Worm (Caenorhabditis elegans) whole organism, L3 larva: ENCODE results near the gene C16D9.9.

ENCODE experiments used
- R02D3.7 ChIP-seq: fragments of 150-350 bp; optimal IDR thresholded peaks from 2 replicates; lab custom pipeline; 2014; ENCODE audit warnings: missing biosample characterization, missing genetic modification characterization
- ZK546.5 ChIP-seq: sonication (generic microtip); optimal IDR thresholded peaks from 2 replicates; lab custom pipeline; 2017; ENCODE audit warnings: missing biosample characterization, missing genetic modification characterization
- ama-1 ChIP-seq: fragments of 150-350 bp; optimal IDR thresholded peaks from 2 replicates; lab custom pipeline; 2018
- ceh-28 ChIP-seq: fragments of 150-350 bp; optimal IDR thresholded peaks from 2 replicates; lab custom pipeline; 2014; ENCODE audit warnings: missing biosample characterization, missing genetic modification reagents, missing genetic modification characterization
- ceh-9 ChIP-seq: sonication (generic microtip); optimal IDR thresholded peaks from 2 replicates; lab custom pipeline; 2018; ENCODE audit warnings: missing biosample characterization, missing genetic modification characterization
- daf-12 ChIP-seq: fragments of 150-350 bp; optimal IDR thresholded peaks from 2 replicates; lab custom pipeline; 2014; ENCODE audit warnings: missing biosample characterization, missing genetic modification reagents, missing genetic modification characterization
- egl-5 ChIP-seq: fragments of 150-350 bp; optimal IDR thresholded peaks from 2 replicates; lab custom pipeline; 2017; ENCODE audit warnings: missing biosample characterization, missing genetic modification reagents, missing genetic modification characterization, inconsistent platforms
- elt-1 ChIP-seq: fragments of 150-350 bp; optimal IDR thresholded peaks from 2 replicates; lab custom pipeline; 2014; ENCODE audit warnings: missing biosample characterization, missing genetic modification characterization
- elt-2 ChIP-seq: sonication (generic microtip); optimal IDR thresholded peaks from 2 replicates; lab custom pipeline; 2016; ENCODE audit warnings: missing genetic modification reagents, mild to moderate bottlenecking, missing genetic modification characterization, missing compliant biosample characterization
- eor-1 ChIP-seq, 2 experiments: fragments of 150-350 bp; optimal IDR thresholded peaks; 2 replicates each; lab custom pipeline; 2014 to 2018; ENCODE audit warnings: missing biosample characterization in 2 of 2, missing genetic modification characterization in 2 of 2
- fkh-2 ChIP-seq: fragments of 150-350 bp; optimal IDR thresholded peaks from 2 replicates; lab custom pipeline; 2014; ENCODE audit warnings: missing biosample characterization, missing genetic modification reagents, missing genetic modification characterization
- fos-1 ChIP-seq: fragments of 150-350 bp; optimal IDR thresholded peaks from 2 replicates; lab custom pipeline; 2014; ENCODE audit warnings: missing biosample characterization, missing genetic modification characterization
- jun-1 ChIP-seq: fragments of 150-350 bp; optimal IDR thresholded peaks from 2 replicates; lab custom pipeline; 2014; ENCODE audit warnings: missing biosample characterization, missing genetic modification reagents, missing genetic modification characterization
- lin-15B ChIP-seq: fragments of 150-350 bp; optimal IDR thresholded peaks from 2 replicates; lab custom pipeline; 2014; ENCODE audit warnings: missing biosample characterization, missing genetic modification characterization
- lsy-12 ChIP-seq: sonication (generic microtip); optimal IDR thresholded peaks from 2 replicates; lab custom pipeline; 2016; ENCODE audit warnings: mild to moderate bottlenecking, missing genetic modification characterization, missing compliant biosample characterization
- mml-1 ChIP-seq: fragments of 150-350 bp; sonication (generic microtip); optimal IDR thresholded peaks from 3 replicates; lab custom pipeline; 2014; ENCODE audit warnings: missing biosample characterization, missing genetic modification characterization
- nfya-1 ChIP-seq: sonication (generic microtip); optimal IDR thresholded peaks from 2 replicates; lab custom pipeline; 2017; ENCODE audit warnings: missing genetic modification characterization, mild to moderate bottlenecking, missing compliant biosample characterization, antibody characterized with exemption, moderate library complexity; ENCODE audit not compliant: insufficient read depth
- nhr-12 ChIP-seq: fragments of 150-350 bp; optimal IDR thresholded peaks from 2 replicates; lab custom pipeline; 2014; ENCODE audit warnings: missing biosample characterization, missing genetic modification characterization
- nhr-23 ChIP-seq: fragments of 150-350 bp; optimal IDR thresholded peaks from 2 replicates; lab custom pipeline; 2014; ENCODE audit warnings: missing biosample characterization, missing genetic modification reagents, missing genetic modification characterization
- nhr-237 ChIP-seq: fragments of 150-350 bp; optimal IDR thresholded peaks from 2 replicates; lab custom pipeline; 2014; ENCODE audit warnings: missing biosample characterization, missing genetic modification characterization
- nhr-25 ChIP-seq: sonication (generic microtip); optimal IDR thresholded peaks from 2 replicates; lab custom pipeline; 2017; ENCODE audit warnings: missing biosample characterization, missing genetic modification characterization
- nhr-28 ChIP-seq: fragments of 150-350 bp; optimal IDR thresholded peaks from 2 replicates; lab custom pipeline; 2014; ENCODE audit warnings: missing biosample characterization, missing genetic modification characterization
- nhr-43 ChIP-seq: sonication (generic microtip); optimal IDR thresholded peaks from 2 replicates; lab custom pipeline; 2016; ENCODE audit warnings: mild to moderate bottlenecking, missing genetic modification characterization, missing compliant biosample characterization; ENCODE audit not compliant: poor library complexity, severe bottlenecking
- nhr-67 ChIP-seq: fragments of 150-350 bp; optimal IDR thresholded peaks from 2 replicates; lab custom pipeline; 2014; ENCODE audit warnings: missing biosample characterization, missing genetic modification characterization
- nhr-76 ChIP-seq: fragments of 150-350 bp; sonication (generic microtip); optimal IDR thresholded peaks from 5 replicates; lab custom pipeline; 2014; ENCODE audit warnings: missing biosample characterization, missing genetic modification characterization
- nhr-77 ChIP-seq: fragments of 150-350 bp; optimal IDR thresholded peaks from 2 replicates; lab custom pipeline; 2014; ENCODE audit warnings: missing biosample characterization, missing genetic modification characterization
- pha-4 ChIP-seq: fragments of 150-350 bp; optimal IDR thresholded peaks from 2 replicates; lab custom pipeline; 2014; ENCODE audit warnings: missing biosample characterization, missing genetic modification reagents, missing genetic modification characterization
- pqm-1 ChIP-seq: fragments of 150-350 bp; optimal IDR thresholded peaks from 2 replicates; lab custom pipeline; 2017; ENCODE audit warnings: missing biosample characterization, missing genetic modification characterization, inconsistent platforms
- sea-2 ChIP-seq: fragments of 150-350 bp; sonication (generic microtip); optimal IDR thresholded peaks from 4 replicates; lab custom pipeline; 2014; ENCODE audit warnings: missing biosample characterization, missing genetic modification reagents, missing genetic modification characterization
- skn-1 ChIP-seq: fragments of 150-350 bp; optimal IDR thresholded peaks from 2 replicates; lab custom pipeline; 2014; ENCODE audit warnings: missing biosample characterization, missing genetic modification characterization
- snpc-4 ChIP-seq: fragments of 150-350 bp; optimal IDR thresholded peaks from 2 replicates; lab custom pipeline; 2014; ENCODE audit warnings: missing biosample characterization, missing genetic modification characterization
- tbx-2 ChIP-seq: sonication (generic microtip); optimal IDR thresholded peaks from 2 replicates; lab custom pipeline; 2016; ENCODE audit warnings: mild to moderate bottlenecking, missing genetic modification characterization, missing compliant biosample characterization
- unc-39 ChIP-seq: sonication (generic microtip); optimal IDR thresholded peaks from 4 replicates; lab custom pipeline; 2017; ENCODE audit warnings: missing biosample characterization, missing genetic modification characterization
- unc-62 ChIP-seq: fragments of 150-350 bp; sonication (generic microtip); optimal IDR thresholded peaks from 4 replicates; lab custom pipeline; 2014; ENCODE audit warnings: missing biosample characterization, missing genetic modification reagents, missing genetic modification characterization
- zag-1 ChIP-seq: fragments of 150-350 bp; optimal IDR thresholded peaks from 2 replicates; lab custom pipeline; 2014; ENCODE audit warnings: missing biosample characterization, missing genetic modification characterization

Gene C16D9.9

DNA sequence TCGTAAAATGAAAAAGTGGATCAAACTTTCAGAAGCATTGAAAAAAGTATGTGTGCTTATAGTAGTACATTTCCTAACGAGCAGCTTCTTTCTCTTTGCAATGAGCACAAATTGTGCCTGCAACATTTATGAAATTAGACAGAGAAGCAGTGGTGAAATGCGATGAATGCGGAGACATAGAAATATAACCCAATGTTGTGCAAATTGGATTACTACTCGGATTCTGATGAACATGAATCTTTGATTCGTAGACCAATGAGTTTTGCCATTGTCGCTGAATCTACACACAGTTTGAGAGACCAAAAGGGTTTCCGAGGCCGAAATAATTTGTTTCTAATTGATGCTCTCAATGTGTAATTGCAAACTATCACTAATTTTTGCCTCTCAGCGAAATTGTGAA is 10.1 kb upstream of the C16D9.9 start:
- TF ChIP-seq nhr-76 (tag; lab: Kevin White, UChicago) (no peak), nhr-237 (no peak), eor-1 (tag; optimal IDR thresholded peaks at IDR 0.05; lab: Kevin White, UChicago) (no peak), lsy-12 (tag; lab: Kevin White, UChicago) (no peak), nhr-28 (tag; lab: Kevin White, UChicago) (no peak), egl-5 (no peak), ZK546.5 (tag; lab: Kevin White, UChicago) (no peak), elt-2 (tag; lab: Kevin White, UChicago) (no peak), ceh-9 (tag; lab: Kevin White, UChicago) (no peak), mml-1 (no peak), unc-62 (GFP tag; lab: Kevin White, UChicago) (no peak), nhr-12 (tag; lab: Kevin White, UChicago) (no peak), daf-12 (tag; lab: Kevin White, UChicago) (no peak), snpc-4 (tag; lab: Kevin White, UChicago) (no peak), jun-1 (tag; lab: Kevin White, UChicago) (no peak), sea-2 (no peak), nhr-77 (no peak), skn-1 (tag; lab: Kevin White, UChicago) (no peak)
- TF ChIP-seq, all 47 proteins: peak for 0

DNA sequence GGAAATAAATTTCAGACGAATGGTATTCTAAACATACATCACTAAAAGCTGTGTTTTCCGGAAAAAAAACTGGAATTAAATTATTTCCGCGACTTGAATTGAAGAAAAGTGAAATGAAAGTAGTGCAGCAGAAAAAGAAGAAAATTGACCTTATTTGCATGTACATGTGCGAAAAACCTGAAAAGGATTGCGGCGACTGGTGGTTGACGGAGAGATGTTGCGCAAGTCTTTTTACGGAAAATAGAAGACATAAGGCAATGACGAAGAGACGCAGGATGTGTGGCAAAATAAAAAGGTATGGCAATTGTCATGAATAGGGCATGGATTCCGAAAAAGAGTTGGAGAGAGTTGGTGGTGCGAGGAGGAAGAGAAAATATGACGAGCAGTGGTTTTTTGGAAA is 9.1 kb upstream of the C16D9.9 start:
- TF ChIP-seq elt-2 (tag; lab: Kevin White, UChicago) = no peak
- TF ChIP-seq pqm-1 (tag; lab: Kevin White, UChicago) = no peak
- TF ChIP-seq egl-5 = no peak
- no peak for TF ChIP-seq nfya-1 (tag; lab: Kevin White, UChicago)
- no peak for TF ChIP-seq lin-15B (tag; lab: Kevin White, UChicago)
- no peak for TF ChIP-seq ama-1
- TF ChIP-seq tbx-2 = no peak
- no peak for TF ChIP-seq ceh-28 (tag; lab: Kevin White, UChicago)
- no peak for TF ChIP-seq pha-4 (tag; lab: Kevin White, UChicago)
- TF ChIP-seq R02D3.7 (tag; lab: Kevin White, UChicago) = no peak
- TF ChIP-seq nhr-67 = no peak
- no peak for TF ChIP-seq fkh-2 (tag; lab: Kevin White, UChicago)
- TF ChIP-seq nhr-43 (tag; lab: Kevin White, UChicago) = no peak
- no peak for TF ChIP-seq daf-12 (tag; lab: Kevin White, UChicago)
- TF ChIP-seq skn-1 (tag; lab: Kevin White, UChicago) = no peak
- no peak for TF ChIP-seq nhr-25
- TF ChIP-seq fos-1 (tag; lab: Kevin White, UChicago) = no peak
- TF ChIP-seq zag-1 (tag; lab: Kevin White, UChicago) = no peak
- TF ChIP-seq mml-1 = no peak
- TF ChIP-seq, all 47 proteins: peak for 0

DNA sequence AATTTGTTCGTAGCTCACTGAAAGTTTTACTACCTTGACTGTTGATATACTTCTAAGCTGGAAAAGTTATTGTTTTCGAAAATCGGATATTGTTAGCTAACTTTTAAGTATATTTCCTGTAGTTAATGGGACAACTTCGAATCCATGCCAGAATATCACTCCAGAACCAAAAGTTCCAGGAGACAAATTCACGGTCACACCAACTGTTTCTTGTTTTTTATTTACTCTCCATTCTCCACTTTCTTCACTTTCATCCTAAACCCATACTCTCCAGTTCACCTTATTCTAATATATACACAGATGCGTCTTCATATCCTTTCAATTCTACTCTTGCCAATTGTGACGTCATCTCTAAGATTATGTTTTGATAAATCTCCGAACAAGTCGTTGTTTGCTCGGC is 5.0 kb upstream of the C16D9.9 start, which contains the start of gene C16D9.1:
TSS of gene C16D9.1 (plus strand) at position 301 of the 400 bp plus-strand sequence.
- no peak for TF ChIP-seq nhr-23 (tag; lab: Kevin White, UChicago)
- TF ChIP-seq, all 47 proteins: peak for 0

DNA sequence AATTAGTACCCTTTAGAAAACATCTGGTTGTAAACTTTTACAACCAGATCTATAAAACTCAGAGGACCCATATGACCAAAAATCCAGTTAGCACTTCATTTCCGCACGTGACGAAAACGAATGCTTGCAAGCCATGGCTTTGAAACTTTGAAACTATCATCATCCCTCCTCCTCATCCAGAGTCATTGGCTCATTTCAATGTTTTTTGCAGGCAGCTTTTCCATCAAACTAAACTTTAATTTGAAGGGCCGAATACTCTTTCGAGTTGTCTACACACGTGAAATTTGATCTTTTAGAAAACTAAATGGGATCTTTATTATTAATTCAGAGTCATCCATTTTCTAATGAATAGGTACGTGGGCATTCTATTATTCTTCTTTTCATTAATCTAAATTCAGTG is 1.8 kb upstream of the C16D9.9 start:
- TF ChIP-seq unc-39 (tag; lab: Kevin White, UChicago) = no peak
- TF ChIP-seq elt-1 (tag; lab: Kevin White, UChicago) = no peak
- TF ChIP-seq zag-1 (tag; lab: Kevin White, UChicago) = no peak
- TF ChIP-seq skn-1 (tag; lab: Kevin White, UChicago) = no peak
- TF ChIP-seq nhr-25 = no peak

ce11 chrV:8263466-8263865 is 575 bp upstream of the C16D9.9 start, which contains the start of gene C16D9.8:
C16D9.8 (minus strand) TSS chrV:8263566.
- TF ChIP-seq sea-2 (no peak), jun-1 (tag; lab: Kevin White, UChicago) (no peak), nhr-67 (no peak), pha-4 (tag; lab: Kevin White, UChicago) (no peak), unc-39 (tag; lab: Kevin White, UChicago) (no peak), elt-1 (tag; lab: Kevin White, UChicago) (no peak), ceh-28 (tag; lab: Kevin White, UChicago) (no peak)
